Worm (Caenorhabditis elegans): ENCODE results near the gene C07B5.6.

DNA sequence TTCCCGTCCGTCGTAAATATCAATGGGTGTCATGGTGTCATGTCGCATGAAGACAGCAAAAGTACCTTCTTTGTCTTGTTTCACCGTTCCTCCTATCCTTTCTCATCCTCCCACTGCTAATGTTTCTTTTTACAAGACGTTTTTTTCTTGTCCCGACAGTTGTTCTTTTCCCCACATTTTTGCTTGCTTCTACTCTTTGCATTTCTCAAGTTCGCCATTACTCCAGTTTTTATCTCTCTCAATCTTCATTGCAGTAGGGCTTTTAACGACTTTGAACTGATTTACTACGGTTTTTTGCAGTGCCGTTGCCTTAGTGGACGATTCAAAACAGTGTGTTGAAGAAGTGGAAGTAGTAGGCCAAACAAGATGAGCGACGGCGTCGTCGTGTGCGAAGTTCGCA is 10.5 kb downstream of the C07B5.6 start, which contains the start of gene C07B5.4:
- TF ChIP-seq flt-1 (GFP tag; IDR thresholded peaks at IDR 0.05) (no peak), ztf-29 (GFP tag; IDR thresholded peaks at IDR 0.05) (no peak)
